Comparison of ENCODE assay signal across 4 fruit fly cellular contexts in the genomic region with DNA sequence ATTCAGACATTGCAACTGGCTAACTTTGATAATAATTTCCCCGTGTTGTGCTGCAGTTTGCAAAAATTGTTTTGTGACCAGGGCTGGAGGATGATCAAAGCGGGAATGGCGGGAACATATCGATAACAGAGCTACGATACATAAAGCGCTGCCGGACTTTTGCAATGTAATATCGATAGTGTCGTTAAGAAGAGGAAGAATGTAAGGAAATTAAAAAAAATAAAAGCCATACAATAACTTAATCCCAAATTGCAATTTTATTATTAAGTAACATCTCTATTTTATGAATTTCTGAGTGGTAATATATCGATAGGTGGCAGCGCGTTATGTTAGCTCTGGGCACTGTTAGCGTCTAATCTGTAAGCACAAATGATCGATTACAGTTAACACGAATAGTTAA.
TF ChIP-seq lines count a peak whose summit lies in the region.

A gene (minus strand): TSS at position 115 of the 400 bp plus-strand sequence.

- TF ChIP-seq CTCF in whole organism, embryonic (GFP tag; optimal IDR thresholded peaks at IDR 0.05; lab: Kevin White, UChicago): no peak

TF ChIP-seq in whole organism, adult, 20 proteins besides CTCF, POLR2A, EP300 and RAD21:
- TF ChIP-seq CG12768 (GFP tag; optimal IDR thresholded peaks at IDR 0.05; lab: Kevin White, UChicago) (no peak), cnc (optimal IDR thresholded peaks at IDR 0.05; lab: Kevin White, UChicago) (no peak), ovo (GFP tag; optimal IDR thresholded peaks at IDR 0.05; lab: Kevin White, UChicago) (no peak), CG33017 (tag; optimal IDR thresholded peaks at IDR 0.05; lab: Kevin White, UChicago) (no peak), CG1620 (GFP tag; optimal IDR thresholded peaks at IDR 0.05; lab: Kevin White, UChicago) (peak; percentile 10), Crg-1 (GFP tag; optimal IDR thresholded peaks at IDR 0.05; lab: Kevin White, UChicago) (no peak), kay (GFP tag; lab: Kevin White, UChicago; ENCODE audit: borderline replicate concordance) (no peak), CG7101 (tag; optimal IDR thresholded peaks at IDR 0.05; lab: Kevin White, UChicago) (no peak), Mnt (GFP tag; optimal IDR thresholded peaks at IDR 0.05; lab: Kevin White, UChicago) (no peak), CG14711 (tag; optimal IDR thresholded peaks at IDR 0.05; lab: Kevin White, UChicago) (peak; percentile 17), CG7045 (GFP tag; optimal IDR thresholded peaks at IDR 0.05; lab: Kevin White, UChicago) (no peak), CG5204 (GFP tag; optimal IDR thresholded peaks at IDR 0.05; lab: Kevin White, UChicago) (peak; percentile 32), tj (GFP tag; optimal IDR thresholded peaks at IDR 0.05; lab: Kevin White, UChicago) (peak; percentile 54), pad (GFP tag; optimal IDR thresholded peaks at IDR 0.05; lab: Kevin White, UChicago) (no peak), Hr96 (GFP tag; optimal IDR thresholded peaks at IDR 0.05; lab: Kevin White, UChicago) (no peak), bab1 (GFP tag; optimal IDR thresholded peaks at IDR 0.05; lab: Kevin White, UChicago) (peak; percentile 22), CG11617 (GFP tag; optimal IDR thresholded peaks at IDR 0.05; lab: Kevin White, UChicago) (no peak), toe (GFP tag; optimal IDR thresholded peaks at IDR 0.05; lab: Kevin White, UChicago) (no peak), Clk (GFP tag; optimal IDR thresholded peaks at IDR 0.05; lab: Kevin White, UChicago) (no peak), cic (GFP tag; optimal IDR thresholded peaks at IDR 0.05; lab: Kevin White, UChicago) (no peak)

TF ChIP-seq in whole organism, embryonic, 481 proteins besides CTCF, POLR2A, EP300 and RAD21 (continues in another document):
- TF ChIP-seq CG1602 (GFP tag; optimal IDR thresholded peaks at IDR 0.05; lab: Kevin White, UChicago) (peak; percentile 33), CG12659 (GFP tag; optimal IDR thresholded peaks at IDR 0.05; lab: Kevin White, UChicago) (peak; percentile 57), unc-4 (GFP tag; IDR thresholded peaks at IDR 0.05; lab: Robert Waterston, UW; ENCODE audit: partially characterized antibody) (peak; percentile 98), CG10431 (GFP tag; optimal IDR thresholded peaks at IDR 0.05; lab: Kevin White, UChicago) (no peak), NC2α (GFP tag; optimal IDR thresholded peaks at IDR 0.05; lab: Kevin White, UChicago) (peak; percentile 19), CG11398 (GFP tag; optimal IDR thresholded peaks at IDR 0.05; lab: Kevin White, UChicago) (peak; percentile 20), CG30403 (GFP tag; optimal IDR thresholded peaks at IDR 0.05; lab: Kevin White, UChicago) (peak; percentile 60), CG15514 (GFP tag; optimal IDR thresholded peaks at IDR 0.05; lab: Kevin White, UChicago) (peak; percentile 69), sens (GFP tag; lab: Kevin White, UChicago) (peak; percentile 90), CG15601 (tag; optimal IDR thresholded peaks at IDR 0.05; lab: Kevin White, UChicago) (peak; percentile 18), Bdp1 (GFP tag; optimal IDR thresholded peaks at IDR 0.05; lab: Kevin White, UChicago) (no peak), CG5180 (GFP tag; optimal IDR thresholded peaks at IDR 0.05; lab: Kevin White, UChicago) (no peak), disco-r (GFP tag; optimal IDR thresholded peaks at IDR 0.05; lab: Kevin White, UChicago) (peak; percentile 4), Bgb (GFP tag; IDR thresholded peaks at IDR 0.05; lab: Robert Waterston, UW; ENCODE audit: partially characterized antibody) (peak; percentile 95), CG1647 (GFP tag; optimal IDR thresholded peaks at IDR 0.05; lab: Kevin White, UChicago) (peak; percentile 22), rib (GFP tag; IDR thresholded peaks at IDR 0.05; lab: Robert Waterston, UW) (0 out of 2 replicates have a peak, but pooled peaks have one; percentile 16), sug (tag; optimal IDR thresholded peaks at IDR 0.05; lab: Kevin White, UChicago) (peak; percentile 25), Chrac-16 (GFP tag; optimal IDR thresholded peaks at IDR 0.05; lab: Kevin White, UChicago) (peak; percentile 33), ash1 (GFP tag; optimal IDR thresholded peaks at IDR 0.05; lab: Kevin White, UChicago) (no peak), Dip2 (GFP tag; IDR thresholded peaks at IDR 0.05; lab: Robert Waterston, UW) (no peak), CG14965 (GFP tag; optimal IDR thresholded peaks at IDR 0.05; lab: Kevin White, UChicago; ENCODE audit: borderline replicate concordance) (no peak), Hr51 (GFP tag; optimal IDR thresholded peaks at IDR 0.05; lab: Kevin White, UChicago) (peak in 1 of 2 experiments; percentile 38)

TF ChIP-seq in whole organism, prepupa, 60 proteins besides CTCF, POLR2A, EP300 and RAD21:
- TF ChIP-seq Eip93F (GFP tag; optimal IDR thresholded peaks at IDR 0.05; lab: Kevin White, UChicago) (no peak), esn (GFP tag; optimal IDR thresholded peaks at IDR 0.05; lab: Kevin White, UChicago) (peak; percentile 36), acj6 (GFP tag; optimal IDR thresholded peaks at IDR 0.05; lab: Kevin White, UChicago) (no peak), cyc (GFP tag; optimal IDR thresholded peaks at IDR 0.05; lab: Kevin White, UChicago) (peak; percentile 6), dsx (GFP tag; optimal IDR thresholded peaks at IDR 0.05; lab: Kevin White, UChicago; ENCODE audit: poor library complexity, severe bottlenecking) (no peak), CG31627 (GFP tag; optimal IDR thresholded peaks at IDR 0.05; lab: Kevin White, UChicago) (peak; percentile 29), salr (GFP tag; optimal IDR thresholded peaks at IDR 0.05; lab: Kevin White, UChicago) (no peak), CG3032 (tag; optimal IDR thresholded peaks at IDR 0.05; lab: Kevin White, UChicago) (peak; percentile 10)

TF ChIP-seq in whole organism, wandering third instar larva, 38 proteins besides CTCF, POLR2A, EP300 and RAD21:
- TF ChIP-seq Sp1 (GFP tag; optimal IDR thresholded peaks at IDR 0.05; lab: Kevin White, UChicago): no peak
- TF ChIP-seq psq (GFP tag; optimal IDR thresholded peaks at IDR 0.05; lab: Kevin White, UChicago): no peak
- peak; percentile 75 for TF ChIP-seq tai (GFP tag; optimal IDR thresholded peaks at IDR 0.05; lab: Kevin White, UChicago)
- TF ChIP-seq Hnf4 (GFP tag; optimal IDR thresholded peaks at IDR 0.05; lab: Kevin White, UChicago): peak; percentile 35
- peak; percentile 41 for TF ChIP-seq Jra (GFP tag; optimal IDR thresholded peaks at IDR 0.05; lab: Kevin White, UChicago)
- TF ChIP-seq ey (GFP tag; optimal IDR thresholded peaks at IDR 0.05; lab: Kevin White, UChicago): peak; percentile 16
- TF ChIP-seq Rel (GFP tag; optimal IDR thresholded peaks at IDR 0.05; lab: Kevin White, UChicago): no peak
- no peak for TF ChIP-seq Rel (tag; optimal IDR thresholded peaks at IDR 0.05; lab: Kevin White, UChicago)
- TF ChIP-seq CG9705 (GFP tag; optimal IDR thresholded peaks at IDR 0.05; lab: Kevin White, UChicago): no peak
